Worm (Caenorhabditis elegans) whole organism, midembryonic: ENCODE measurements around the gene pqn-36.

Experiments used
- cog-1 ChIP-seq: sonication (generic microtip); optimal IDR thresholded peaks from 2 replicates; lab custom pipeline; 2016; ENCODE audit warnings: missing genetic modification characterization, missing compliant biosample characterization
- flt-1 ChIP-seq: fragments of 200-800 bp; sonication (Bioruptor generic); IDR thresholded peaks from 2 replicates; pipeline ENCODE4 v1.3.6; 2022; ENCODE audit warnings: missing genetic modification characterization, missing compliant biosample characterization
- klf-2 ChIP-seq: fragments of 200-800 bp; sonication (Bioruptor generic); conservative IDR thresholded peaks from 2 replicates; pipeline ENCODE4 v1.3.6; 2022; ENCODE audit warnings: missing genetic modification reagents, missing genetic modification characterization, missing compliant biosample characterization
- tab-1 ChIP-seq: fragments of 200-800 bp; sonication (Bioruptor generic); IDR thresholded peaks from 2 replicates; pipeline ENCODE4 v1.3.6; 2022; ENCODE audit warnings: missing genetic modification characterization, missing compliant biosample characterization
- ztf-23 ChIP-seq: fragments of 200-800 bp; sonication (Bioruptor generic); IDR thresholded peaks from 2 replicates; pipeline ENCODE4 v1.3.6; 2022; ENCODE audit warnings: missing genetic modification reagents, missing genetic modification characterization, missing compliant biosample characterization

- no peak for TF ChIP-seq ztf-23
- TF ChIP-seq cog-1 (tag; lab: Kevin White, UChicago): no peak
- TF ChIP-seq flt-1 (GFP tag; lab: Robert Waterston, UW): no peak
- TF ChIP-seq klf-2 (GFP tag; lab: Robert Waterston, UW): no peak
- TF ChIP-seq tab-1 (GFP tag; lab: Robert Waterston, UW): no peak
Measured at ce11 chrX:15388259-15388658, 27.0 kb downstream of the pqn-36 start.
